Fruit fly (Drosophila melanogaster): ENCODE data around the gene CG3213.

The CG3213 gene

dm6 chr2L:3478034-3478880 is 41.2 kb downstream of the CG3213 start, which contains the start of gene Thor (continued):
- TF ChIP-seq CG2889 (GFP tag; IDR thresholded peaks at IDR 0.05) (0 out of 3 replicates have a peak, but pooled peaks have one; percentile 9), ap (GFP tag; IDR thresholded peaks at IDR 0.05) (peak; percentile 55), CG34422 (GFP tag; IDR thresholded peaks at IDR 0.05) (peak; percentile 84; the same call in 1 of the 3 replicates), CG32772 (GFP tag; IDR thresholded peaks at IDR 0.05) (no peak), dimm (GFP tag; IDR thresholded peaks at IDR 0.05) (0 out of 2 replicates have a peak, but pooled peaks have one; percentile 4), H15 (GFP tag; IDR thresholded peaks at IDR 0.05) (peak; percentile 30; the same call in 1 of the 3 replicates), peb (GFP tag; IDR thresholded peaks at IDR 0.05) (no peak), cwo (GFP tag; optimal IDR thresholded peaks at IDR 0.05) (peak; percentile 85), CG14860 (GFP tag; IDR thresholded peaks at IDR 0.05; ENCODE audit: partially characterized antibody) (no peak), E2f2 (GFP tag; IDR thresholded peaks at IDR 0.05) (no peak), unc-4 (GFP tag; IDR thresholded peaks at IDR 0.05; ENCODE audit: partially characterized antibody) (peak; percentile 39; the same call in 1 of the 2 replicates), dmrt99B (tag; optimal IDR thresholded peaks at IDR 0.05) (peak; percentile 42), sqz (GFP tag; optimal IDR thresholded peaks at IDR 0.05) (peak; percentile 83), CG15073 (GFP tag; optimal IDR thresholded peaks at IDR 0.05) (no peak), CG30020 (tag; optimal IDR thresholded peaks at IDR 0.05) (no peak), CG33557 (GFP tag; optimal IDR thresholded peaks at IDR 0.05) (peak; percentile 75), NK7.1 (GFP tag; optimal IDR thresholded peaks at IDR 0.05) (peak; percentile 6), CG13624 (GFP tag; optimal IDR thresholded peaks at IDR 0.05) (peak; percentile 96), cad (GFP tag; optimal IDR thresholded peaks at IDR 0.05) (no peak), CG5953 (GFP tag; IDR thresholded peaks at IDR 0.05) (peak; percentile 86), BtbVII (GFP tag; optimal IDR thresholded peaks at IDR 0.05) (peak; percentile 81), CG10209 (GFP tag; optimal IDR thresholded peaks at IDR 0.05) (peak; percentile 69), CG4730 (GFP tag; IDR thresholded peaks at IDR 0.05) (peak; percentile 31; the same call in 1 of the 2 replicates), br (optimal IDR thresholded peaks at IDR 0.05) (no peak), CG14014 (GFP tag; IDR thresholded peaks at IDR 0.05) (peak; percentile 64; the same call in 1 of the 2 replicates), CG8478 (optimal IDR thresholded peaks at IDR 0.05) (no peak), CG2120 (GFP tag; optimal IDR thresholded peaks at IDR 0.05) (peak; percentile 63), tio (GFP tag; optimal IDR thresholded peaks at IDR 0.05) (no peak), CG6765 (GFP tag; optimal IDR thresholded peaks at IDR 0.05) (peak; percentile 62), MBD-R2 (GFP tag; IDR thresholded peaks at IDR 0.05) (peak; percentile 21; the same call in 1 of the 2 replicates), TFAM (GFP tag; optimal IDR thresholded peaks at IDR 0.05) (no peak), CG18262 (tag; optimal IDR thresholded peaks at IDR 0.05) (peak; percentile 44), al (GFP tag; IDR thresholded peaks at IDR 0.05) (peak; percentile 8; the same call in 1 of the 2 replicates), slou (GFP tag; optimal IDR thresholded peaks at IDR 0.05) (peak; percentile 14), z (GFP tag; IDR thresholded peaks at IDR 0.05) (peak; percentile 54; the same call in 2 of the 3 replicates), Dad (GFP tag; optimal IDR thresholded peaks at IDR 0.05) (peak; percentile 68), chif (GFP tag; optimal IDR thresholded peaks at IDR 0.05) (peak; percentile 36 to 45), CG13296 (GFP tag; optimal IDR thresholded peaks at IDR 0.05) (peak; percentile 49), nom (GFP tag; optimal IDR thresholded peaks at IDR 0.05) (peak; percentile 68), CG3065 (GFP tag; optimal IDR thresholded peaks at IDR 0.05) (no peak), abd-A (tag; optimal IDR thresholded peaks at IDR 0.05) (peak; percentile 77), CG10321 (GFP tag; IDR thresholded peaks at IDR 0.05) (peak; percentile 58), Ravus (GFP tag; IDR thresholded peaks at IDR 0.05) (no peak), stc (GFP tag; IDR thresholded peaks at IDR 0.05) (peak; percentile 73), Hey (tag; optimal IDR thresholded peaks at IDR 0.05) (peak; percentile 75), Elba2 (GFP tag; optimal IDR thresholded peaks at IDR 0.05) (no peak), pita (GFP tag; optimal IDR thresholded peaks at IDR 0.05) (no peak), CG1602 (GFP tag; optimal IDR thresholded peaks at IDR 0.05) (peak; percentile 7), repo (GFP tag; optimal IDR thresholded peaks at IDR 0.05) (peak; percentile 81), psq (GFP tag; optimal IDR thresholded peaks at IDR 0.05) (peak; percentile 41)

Measured in whole organism, embryonic.